Worm (Caenorhabditis elegans) whole organism, L1 larva: Measurements from ENCODE around the gene sex-1.
A peak's percentile ranks its signal among the peaks of the same experiment; 100 is the strongest.

Experiments used
- alr-1 ChIP-seq: fragments of 200-800 bp; sonication (Bioruptor generic); optimal IDR thresholded peaks from 2 replicates; lab custom pipeline; 2018; ENCODE audit warnings: borderline replicate concordance, mild to moderate bottlenecking, missing genetic modification characterization, missing compliant biosample characterization
- ama-1 ChIP-seq: fragments of 150-350 bp; optimal IDR thresholded peaks from 2 replicates; lab custom pipeline; 2014
- blmp-1 ChIP-seq: fragments of 150-350 bp; optimal IDR thresholded peaks from 2 replicates; lab custom pipeline; 2014; ENCODE audit warnings: missing biosample characterization, missing genetic modification characterization
- ceh-82 ChIP-seq, 3 experiments: fragments of 150-350 bp in 1 of 3; sonication (generic microtip) in 2 of 3; optimal IDR thresholded peaks; 2 replicates each; lab custom pipeline; 2014 to 2017; ENCODE audit warnings: missing biosample characterization in 3 of 3, missing genetic modification characterization in 3 of 3
- ces-1 ChIP-seq: fragments of 150-350 bp; optimal IDR thresholded peaks from 2 replicates; lab custom pipeline; 2014; ENCODE audit warnings: missing biosample characterization, missing genetic modification reagents, missing genetic modification characterization
- efl-1 ChIP-seq, 4 experiments: fragments of 150-350 bp; optimal IDR thresholded peaks in 3 of 4; peaks in 1 of 4; 1 replicate in 1 of 4; 2 replicates in 3 of 4; lab custom pipeline; 2014; ENCODE audit warnings: missing biosample characterization in 2 of 4, missing genetic modification characterization in 2 of 4, missing genetic modification reagents in 2 of 4
- egl-13 ChIP-seq: sonication (generic microtip); optimal IDR thresholded peaks from 2 replicates; lab custom pipeline; 2016; ENCODE audit warnings: missing genotype, missing genetic modification reagents, missing genetic modification characterization, missing compliant biosample characterization
- egl-27 ChIP-seq, 2 experiments: fragments of 150-350 bp in 1 of 2; sonication (generic microtip); optimal IDR thresholded peaks; 3 replicates each; lab custom pipeline; 2017 to 2018; ENCODE audit warnings: missing biosample characterization in 2 of 2, missing genetic modification characterization in 2 of 2, missing genetic modification reagents in 2 of 2
- elt-3 ChIP-seq, 6 experiments: fragments of 150-350 bp in 1 of 6; sonication (generic microtip); optimal IDR thresholded peaks; 2 replicates each; lab custom pipeline; 2017 to 2018; ENCODE audit warnings: missing biosample characterization in 6 of 6, missing genetic modification characterization in 6 of 6, inconsistent platforms in 1 of 6
- ets-5 ChIP-seq: fragments of 200-800 bp; sonication (Bioruptor generic); IDR thresholded peaks from 2 replicates; pipeline ENCODE4 v1.3.6; 2022; ENCODE audit warnings: missing genetic modification characterization, missing compliant biosample characterization
- fkh-4 ChIP-seq: sonication (generic microtip); optimal IDR thresholded peaks from 2 replicates; lab custom pipeline; 2016; ENCODE audit warnings: missing compliant biosample characterization, missing genetic modification characterization, borderline replicate concordance
- fos-1 ChIP-seq: fragments of 150-350 bp; optimal IDR thresholded peaks from 2 replicates; lab custom pipeline; 2014; ENCODE audit warnings: missing biosample characterization, missing genetic modification characterization
- grh-1 ChIP-seq: fragments of 200-800 bp; sonication (Bioruptor generic); IDR thresholded peaks from 2 replicates; pipeline ENCODE4 v1.3.6; 2022; ENCODE audit warnings: missing genetic modification reagents, missing genetic modification characterization, missing compliant biosample characterization
- hlh-17 ChIP-seq: fragments of 200-800 bp; sonication (Bioruptor generic); optimal IDR thresholded peaks from 2 replicates; lab custom pipeline; 2018; ENCODE audit warnings: missing genetic modification characterization, mild to moderate bottlenecking, missing compliant biosample characterization, moderate library complexity, borderline replicate concordance
- hpl-2 ChIP-seq: fragments of 150-350 bp; optimal IDR thresholded peaks from 2 replicates; lab custom pipeline; 2014; ENCODE audit warnings: missing biosample characterization, missing genetic modification reagents, missing genetic modification characterization
- lin-14 ChIP-seq: fragments of 200-800 bp; sonication (Bioruptor generic); optimal IDR thresholded peaks from 2 replicates; lab custom pipeline; 2018; ENCODE audit warnings: mild to moderate bottlenecking, missing genetic modification characterization, moderate library complexity, missing compliant biosample characterization
- lin-39 ChIP-seq: fragments of 150-350 bp; optimal IDR thresholded peaks from 2 replicates; lab custom pipeline; 2014; ENCODE audit warnings: missing biosample characterization, missing genetic modification reagents, missing genetic modification characterization
- lsy-2 ChIP-seq, 2 experiments: fragments of 150-350 bp; optimal IDR thresholded peaks; 2 replicates each; lab custom pipeline; 2014; ENCODE audit warnings: missing biosample characterization in 2 of 2, missing genetic modification characterization in 2 of 2
- nhr-12 ChIP-seq: sonication (generic microtip); optimal IDR thresholded peaks from 2 replicates; lab custom pipeline; 2017; ENCODE audit warnings: missing biosample characterization, missing genetic modification characterization
- nhr-19 ChIP-seq: fragments of 200-800 bp; sonication (Bioruptor generic); conservative IDR thresholded peaks from 2 replicates; pipeline ENCODE4 v1.3.6; 2022; ENCODE audit warnings: missing genetic modification characterization, missing compliant biosample characterization
- nhr-20 ChIP-seq: sonication (generic microtip); optimal IDR thresholded peaks from 2 replicates; lab custom pipeline; 2016; ENCODE audit warnings: mild to moderate bottlenecking, missing genetic modification characterization, missing compliant biosample characterization
- nhr-71 ChIP-seq: sonication (generic microtip); optimal IDR thresholded peaks from 2 replicates; lab custom pipeline; 2016; ENCODE audit warnings: mild to moderate bottlenecking, missing genetic modification characterization, moderate library complexity, missing compliant biosample characterization
- nhr-85 ChIP-seq: sonication (generic microtip); peaks from one replicate; lab custom pipeline; 2016; ENCODE audit warnings: missing genetic modification characterization, inconsistent platforms, missing compliant biosample characterization
- rnt-1 ChIP-seq: sonication (generic microtip); optimal IDR thresholded peaks from 2 replicates; lab custom pipeline; 2016; ENCODE audit warnings: mild to moderate bottlenecking, missing genetic modification characterization, moderate library complexity, missing compliant biosample characterization
- snu-23 ChIP-seq: sonication (generic microtip); optimal IDR thresholded peaks from 2 replicates; lab custom pipeline; 2016; ENCODE audit warnings: missing genetic modification characterization, missing compliant biosample characterization
- sox-4 ChIP-seq: sonication (generic microtip); optimal IDR thresholded peaks from 2 replicates; lab custom pipeline; 2016; ENCODE audit warnings: missing genetic modification characterization, missing compliant biosample characterization
- tbx-2 ChIP-seq: sonication (generic microtip); optimal IDR thresholded peaks from 2 replicates; lab custom pipeline; 2016; ENCODE audit warnings: missing genetic modification characterization, missing compliant biosample characterization
- unc-130 ChIP-seq: fragments of 150-350 bp; optimal IDR thresholded peaks from 2 replicates; lab custom pipeline; 2017; ENCODE audit warnings: missing biosample characterization, missing genetic modification characterization, inconsistent platforms
- unc-62 ChIP-seq: fragments of 150-350 bp; optimal IDR thresholded peaks from 2 replicates; lab custom pipeline; 2014; ENCODE audit warnings: missing biosample characterization, missing genetic modification reagents, missing genetic modification characterization
- unc-86 ChIP-seq: sonication (generic microtip); optimal IDR thresholded peaks from 2 replicates; lab custom pipeline; 2016; ENCODE audit warnings: missing genetic modification characterization, missing compliant biosample characterization
- vab-15 ChIP-seq: sonication (generic microtip); optimal IDR thresholded peaks from 2 replicates; lab custom pipeline; 2017; ENCODE audit warnings: missing genotype, mild to moderate bottlenecking, missing genetic modification characterization, missing compliant biosample characterization
- ztf-11 ChIP-seq, 2 experiments: sonication (generic microtip); optimal IDR thresholded peaks; 2 replicates each; lab custom pipeline; 2016 to 2017; ENCODE audit warnings: missing genetic modification characterization in 2 of 2, missing biosample characterization in 1 of 2, missing compliant biosample characterization in 1 of 2

Gene sex-1

DNA sequence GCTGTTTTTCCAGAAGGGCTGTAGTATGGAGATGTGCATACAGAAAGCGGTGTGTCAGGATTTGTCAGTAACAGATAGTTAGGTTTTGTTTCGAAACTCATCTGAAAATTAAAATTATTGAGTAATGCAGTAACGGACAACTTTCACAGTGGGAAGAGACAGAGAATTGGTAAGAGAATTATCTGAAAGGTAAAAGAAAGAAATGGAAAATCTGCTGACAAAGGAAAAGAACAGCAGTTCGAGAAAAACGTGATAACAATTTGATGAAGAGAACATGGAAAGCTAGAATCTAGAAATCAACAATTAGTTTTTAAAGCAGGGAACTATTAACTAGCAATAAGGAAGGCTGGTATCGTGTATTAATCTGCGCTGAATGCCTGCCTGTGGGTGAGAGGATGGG lies at the start of gene sex-1:
sex-1 (minus strand) TSS at position 101 of the 400 bp plus-strand sequence.
- TF ChIP-seq alr-1 (tag; lab: Kevin White, UChicago): no peak
- no peak for TF ChIP-seq vab-15
- TF ChIP-seq nhr-85 (tag; lab: Kevin White, UChicago): no peak
- no peak for TF ChIP-seq grh-1 (GFP tag; lab: Robert Waterston, UW)
- TF ChIP-seq egl-13 (tag; lab: Kevin White, UChicago): no peak
- TF ChIP-seq lin-39 (tag; lab: Kevin White, UChicago): no peak
- TF ChIP-seq ets-5: no peak
- TF ChIP-seq sox-4 (tag; lab: Kevin White, UChicago): no peak
- TF ChIP-seq efl-1 (optimal IDR thresholded peaks at IDR 0.05; lab: Kevin White, UChicago): no peak
- TF ChIP-seq efl-1 (GFP tag; optimal IDR thresholded peaks at IDR 0.05 in 1 of 2; lab: Kevin White, UChicago): no peak
- TF ChIP-seq ztf-11 (tag; optimal IDR thresholded peaks at IDR 0.05; lab: Kevin White, UChicago): no peak
- TF ChIP-seq egl-27 (tag; optimal IDR thresholded peaks at IDR 0.05; lab: Kevin White, UChicago): no peak
- TF ChIP-seq hpl-2 (GFP tag; lab: Kevin White, UChicago): no peak
- no peak for TF ChIP-seq tbx-2 (tag; lab: Kevin White, UChicago)
- no peak for TF ChIP-seq unc-130 (tag; lab: Kevin White, UChicago)
- TF ChIP-seq ceh-82 (tag; optimal IDR thresholded peaks at IDR 0.05; lab: Kevin White, UChicago): no peak
- no peak for TF ChIP-seq ama-1 (lab: Kevin White, UChicago)
- TF ChIP-seq, all 84 proteins: peak for 0

DNA sequence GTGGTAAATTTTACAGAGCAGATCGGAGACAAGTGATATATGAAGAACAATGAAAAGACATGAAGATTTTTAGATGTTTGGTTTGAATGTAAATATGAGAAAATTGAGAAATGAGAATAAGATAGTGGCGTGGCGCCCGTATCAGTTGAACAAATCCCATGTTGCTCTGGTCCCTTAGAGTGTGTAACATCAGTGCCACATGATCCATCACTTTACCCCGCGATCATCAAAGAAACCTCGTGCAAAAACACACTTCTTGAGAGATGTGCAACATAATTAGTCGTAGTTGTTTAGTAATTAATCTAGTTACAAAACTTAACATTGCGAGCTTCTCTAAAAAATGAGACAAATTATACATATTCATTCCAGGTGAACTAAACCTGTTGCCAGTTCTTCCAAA lies 48.8 kb upstream of the sex-1 start:
- TF ChIP-seq snu-23 (GFP tag; lab: Kevin White, UChicago) (peak; percentile 6), nhr-20 (tag; lab: Kevin White, UChicago) (peak; percentile 9), nhr-19 (GFP tag; lab: Robert Waterston, UW) (0 out of 2 replicates have a peak, but pooled peaks have one; percentile 27), vab-15 (no peak), nhr-12 (tag; lab: Kevin White, UChicago) (no peak), sox-4 (tag; lab: Kevin White, UChicago) (no peak), lin-39 (tag; lab: Kevin White, UChicago) (no peak), unc-130 (tag; lab: Kevin White, UChicago) (peak; percentile 30), unc-62 (no peak), rnt-1 (tag; lab: Kevin White, UChicago) (peak; percentile 46), nhr-71 (peak; percentile 61), lsy-2 (tag; optimal IDR thresholded peaks at IDR 0.05; lab: Kevin White, UChicago) (peak in 1 of 2 experiments; percentile 8)

DNA sequence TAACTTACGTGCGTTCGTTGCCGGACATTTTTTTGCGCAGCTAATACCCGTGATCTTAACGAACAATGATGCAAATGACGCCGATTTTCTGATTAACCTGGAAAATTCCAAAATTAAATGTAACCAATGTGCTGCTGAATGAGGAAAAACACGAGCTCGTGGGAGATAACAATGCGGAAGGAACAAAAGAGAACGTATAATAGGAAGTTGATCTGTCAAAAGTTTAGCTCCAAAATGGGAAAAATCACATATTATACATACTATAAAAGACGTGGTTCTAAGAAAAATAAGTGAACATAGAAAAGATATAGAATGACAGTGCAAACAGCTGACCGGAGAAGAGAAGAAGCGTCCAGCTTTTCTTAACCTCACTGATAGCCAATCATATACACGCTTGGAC lies 47.6 kb upstream of the sex-1 start, which contains the start of gene C14H10.2:
C14H10.2 (minus strand) TSS at position 101 of the 400 bp plus-strand sequence.
- TF ChIP-seq blmp-1 (tag; lab: Kevin White, UChicago) (no peak), rnt-1 (tag; lab: Kevin White, UChicago) (peak; percentile 7), lin-14 (GFP tag; lab: Kevin White, UChicago) (peak; percentile 8)

DNA sequence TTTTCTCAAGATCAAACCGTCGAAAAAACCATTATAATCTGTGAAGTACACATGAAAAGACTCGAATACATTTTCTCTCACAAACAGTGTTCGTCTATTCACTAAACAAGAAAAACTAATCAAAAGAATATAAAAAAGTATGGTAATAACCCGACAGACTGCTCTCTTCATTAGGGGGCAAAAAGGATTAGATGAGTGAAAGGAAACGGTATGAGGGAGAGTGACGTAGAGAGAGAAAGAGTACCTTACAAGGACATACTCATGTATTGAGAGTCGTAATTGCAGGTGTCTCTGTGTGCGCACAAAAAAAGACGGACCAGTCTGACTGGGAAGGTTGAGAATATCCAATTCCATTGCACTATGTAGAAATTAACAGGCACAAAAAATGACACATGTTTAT lies 44.5 kb upstream of the sex-1 start:
- TF ChIP-seq ces-1 (GFP tag; lab: Kevin White, UChicago): no peak
- TF ChIP-seq blmp-1 (tag; lab: Kevin White, UChicago): peak; percentile 54

DNA sequence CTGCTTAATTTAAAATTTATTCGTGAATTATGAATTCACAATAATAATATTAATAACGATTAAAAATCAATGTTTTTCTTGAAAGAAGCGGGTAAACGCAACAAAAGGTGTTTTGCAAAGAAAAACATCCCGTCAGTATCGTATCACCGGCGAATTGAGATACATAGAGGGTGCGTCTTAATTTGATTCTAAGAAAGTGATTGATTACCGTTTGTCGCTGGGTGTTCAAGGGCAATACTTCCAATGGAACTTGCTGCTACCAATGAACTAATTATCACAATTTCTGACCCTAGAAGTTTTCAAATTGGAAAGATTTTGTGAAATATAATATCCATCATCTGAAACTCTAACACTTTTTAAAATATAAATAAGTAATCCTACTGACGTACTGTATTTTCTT lies 40.4 kb upstream of the sex-1 start:
- TF ChIP-seq unc-86 (tag; lab: Kevin White, UChicago) (no peak), lin-14 (GFP tag; lab: Kevin White, UChicago) (peak; percentile 62), fos-1 (tag; lab: Kevin White, UChicago) (no peak), nhr-20 (tag; lab: Kevin White, UChicago) (peak; percentile 5), fkh-4 (tag; lab: Kevin White, UChicago) (no peak), hlh-17 (GFP tag; lab: Kevin White, UChicago) (no peak), blmp-1 (tag; lab: Kevin White, UChicago) (peak; percentile 91), nhr-85 (tag; lab: Kevin White, UChicago) (peak; percentile 88), elt-3 (tag; optimal IDR thresholded peaks at IDR 0.05; lab: Kevin White, UChicago) (peak in 2 of 6 experiments; percentile 1 to 80), sox-4 (tag; lab: Kevin White, UChicago) (no peak)
